Fruit fly (Drosophila melanogaster) whole organism, embryonic: ENCODE results near the gene CG7903.

ENCODE experiments used
- Asciz ChIP-seq: fragments of 200-800 bp; sonication (Bioruptor generic); optimal IDR thresholded peaks from 2 replicates; lab custom pipeline; 2017; ENCODE audit warnings: missing biosample characterization, mild to moderate bottlenecking, missing genetic modification characterization, missing genetic modification reagents
- CG1024 ChIP-seq: fragments of 200-800 bp; sonication (Bioruptor generic); IDR thresholded peaks from 2 replicates; pipeline ENCODE4 v1.3.6; 2022; ENCODE audit warnings: missing biosample characterization, missing genetic modification characterization
- CG10321 ChIP-seq: fragments of 200-800 bp; sonication (Bioruptor generic); IDR thresholded peaks from 2 replicates; pipeline ENCODE4 v1.3.6; 2022; ENCODE audit warnings: missing biosample characterization, missing genetic modification characterization
- CG10543 ChIP-seq: fragments of 200-800 bp; sonication (Bioruptor generic); optimal IDR thresholded peaks from 3 replicates; lab custom pipeline; 2017; ENCODE audit warnings: missing biosample characterization, mild to moderate bottlenecking, missing genetic modification characterization, moderate library complexity
- CG13424 ChIP-seq: fragments of 200-800 bp; sonication (Bioruptor generic); optimal IDR thresholded peaks from 2 replicates; lab custom pipeline; 2019; ENCODE audit warnings: missing biosample characterization, mild to moderate bottlenecking, missing genetic modification characterization, moderate library complexity
- CG13894 ChIP-seq: fragments of 200-800 bp; sonication (Bioruptor generic); optimal IDR thresholded peaks from 3 replicates; lab custom pipeline; 2018; ENCODE audit warnings: missing biosample characterization, mild to moderate bottlenecking, missing genetic modification characterization, moderate library complexity
- CG14860 ChIP-seq: fragments of 200-800 bp; sonication (Bioruptor generic); IDR thresholded peaks from 3 replicates; pipeline ENCODE4 v1.3.6; 2022; ENCODE audit warnings: missing biosample characterization, missing genetic modification characterization; ENCODE audit not compliant: partially characterized antibody
- CG15514 ChIP-seq: fragments of 200-800 bp; sonication (Bioruptor generic); optimal IDR thresholded peaks from 3 replicates; lab custom pipeline; 2017; ENCODE audit warnings: missing biosample characterization, missing genetic modification characterization, mild to moderate bottlenecking, moderate library complexity, missing genetic modification reagents
- CG1603 ChIP-seq: fragments of 200-800 bp; sonication (Bioruptor generic); optimal IDR thresholded peaks from 2 replicates; lab custom pipeline; 2019; ENCODE audit warnings: missing biosample characterization, mild to moderate bottlenecking, missing genetic modification characterization, moderate library complexity
- CG18476 ChIP-seq: fragments of 200-800 bp; sonication (Bioruptor generic); optimal IDR thresholded peaks from 2 replicates; lab custom pipeline; 2016; ENCODE audit warnings: missing biosample characterization, mild to moderate bottlenecking, missing genetic modification characterization
- CG31388 ChIP-seq: fragments of 200-800 bp; sonication (Bioruptor generic); optimal IDR thresholded peaks from 2 replicates; lab custom pipeline; 2016; ENCODE audit warnings: missing biosample characterization, missing genetic modification characterization
- CG32772 ChIP-seq: fragments of 200-800 bp; sonication (Bioruptor generic); IDR thresholded peaks from 2 replicates; pipeline ENCODE4 v1.3.6; 2022; ENCODE audit warnings: missing biosample characterization, missing genetic modification characterization
- CG3281 ChIP-seq: fragments of 200-800 bp; sonication (Bioruptor generic); optimal IDR thresholded peaks from 3 replicates; lab custom pipeline; 2017; ENCODE audit warnings: missing biosample characterization, mild to moderate bottlenecking, missing genetic modification characterization
- CG42726 ChIP-seq: fragments of 200-800 bp; sonication (Bioruptor generic); IDR thresholded peaks from 2 replicates; pipeline ENCODE4 v1.3.6; 2022; ENCODE audit warnings: missing biosample characterization, missing genetic modification characterization; ENCODE audit not compliant: partially characterized antibody
- CG4282 ChIP-seq: fragments of 200-800 bp; sonication (Bioruptor generic); optimal IDR thresholded peaks from 2 replicates; lab custom pipeline; 2016; ENCODE audit warnings: missing biosample characterization, missing genetic modification characterization
- CG4328 ChIP-seq: fragments of 200-800 bp; sonication (Bioruptor generic); optimal IDR thresholded peaks from 3 replicates; lab custom pipeline; 2017; ENCODE audit warnings: missing biosample characterization, missing genetic modification reagents, missing genetic modification characterization
- CG4730 ChIP-seq: fragments of 200-800 bp; sonication (Bioruptor generic); IDR thresholded peaks from 2 replicates; pipeline ENCODE4 v1.3.6; 2022; ENCODE audit warnings: missing biosample characterization, missing genetic modification characterization
- CG5953 ChIP-seq: fragments of 200-800 bp; sonication (Bioruptor generic); IDR thresholded peaks from 2 replicates; pipeline ENCODE4 v1.3.6; 2022; ENCODE audit warnings: missing biosample characterization, missing genetic modification characterization
- CG7271 ChIP-seq: fragments of 200-800 bp; sonication (Bioruptor generic); optimal IDR thresholded peaks from 2 replicates; lab custom pipeline; 2018; ENCODE audit warnings: missing biosample characterization, mild to moderate bottlenecking, missing genetic modification characterization, moderate library complexity
- CG9215 ChIP-seq: fragments of 200-800 bp; sonication (Bioruptor generic); IDR thresholded peaks from 2 replicates; pipeline ENCODE4 v1.3.6; 2022; ENCODE audit warnings: missing biosample characterization, missing genetic modification characterization
- CG9437 ChIP-seq: fragments of 200-800 bp; sonication (Bioruptor generic); optimal IDR thresholded peaks from 2 replicates; lab custom pipeline; 2018; ENCODE audit warnings: missing biosample characterization, mild to moderate bottlenecking, missing genetic modification characterization
- CrebB ChIP-seq: fragments of 200-800 bp; sonication (Bioruptor generic); optimal IDR thresholded peaks from 3 replicates; lab custom pipeline; 2018; ENCODE audit warnings: missing biosample characterization, mild to moderate bottlenecking, missing genetic modification characterization
- D ChIP-seq, 2 experiments: fragments of 200-800 bp in 1 of 2; fragments of >200 bp in 1 of 2; sonication (Bioruptor generic) in 1 of 2; optimal IDR thresholded peaks; 2 replicates in 1 of 2; 3 replicates in 1 of 2; lab custom pipeline; 2017; ENCODE audit warnings: mild to moderate bottlenecking in 1 of 2, missing biosample characterization in 1 of 2, missing genetic modification characterization in 1 of 2, missing genetic modification reagents in 1 of 2
- D19A ChIP-seq: fragments of 200-800 bp; optimal IDR thresholded peaks from 3 replicates; lab custom pipeline; 2019; ENCODE audit warnings: missing biosample characterization, mild to moderate bottlenecking, missing genetic modification characterization, moderate library complexity
- Elba2 ChIP-seq: fragments of 200-800 bp; sonication (Bioruptor generic); optimal IDR thresholded peaks from 3 replicates; lab custom pipeline; 2016; ENCODE audit warnings: missing biosample characterization, missing genetic modification characterization
- Ets97D ChIP-seq: fragments of 200-800 bp; sonication (Bioruptor generic); optimal IDR thresholded peaks from 3 replicates; lab custom pipeline; 2016; ENCODE audit warnings: missing biosample characterization, missing genetic modification characterization
- Fer3 ChIP-seq: fragments of 200-800 bp; sonication (Bioruptor generic); optimal IDR thresholded peaks from 2 replicates; lab custom pipeline; 2018; ENCODE audit warnings: missing biosample characterization, mild to moderate bottlenecking, missing genetic modification characterization, moderate library complexity
- Hmr ChIP-seq: fragments of 200-800 bp; sonication (Bioruptor generic); optimal IDR thresholded peaks from 3 replicates; lab custom pipeline; 2017; ENCODE audit warnings: mild to moderate bottlenecking, missing biosample characterization, missing genetic modification reagents, missing genetic modification characterization
- Meics ChIP-seq: fragments of 200-800 bp; sonication (Bioruptor generic); optimal IDR thresholded peaks from 2 replicates; lab custom pipeline; 2017; ENCODE audit warnings: missing biosample characterization, mild to moderate bottlenecking, missing genetic modification characterization
- Optix ChIP-seq: fragments of 200-800 bp; sonication (Bioruptor generic); IDR thresholded peaks from 3 replicates; pipeline ENCODE4 v1.3.6; 2022; ENCODE audit warnings: missing biosample characterization, missing genetic modification characterization
- Rfx ChIP-seq: fragments of 200-800 bp; sonication (Bioruptor generic); IDR thresholded peaks from 2 replicates; pipeline ENCODE4 v1.3.6; 2022; ENCODE audit warnings: missing biosample characterization, missing genetic modification characterization
- Sry-δ ChIP-seq: fragments of 200-800 bp; sonication (Bioruptor generic); optimal IDR thresholded peaks from 2 replicates; lab custom pipeline; 2016; ENCODE audit warnings: missing biosample characterization, missing genetic modification characterization
- ato ChIP-seq: fragments of 200-800 bp; sonication (Bioruptor generic); IDR thresholded peaks from 2 replicates; pipeline ENCODE4 v1.3.6; 2022; ENCODE audit warnings: missing biosample characterization, missing genetic modification characterization; ENCODE audit not compliant: partially characterized antibody
- dimm ChIP-seq: fragments of 200-800 bp; sonication (Bioruptor generic); IDR thresholded peaks from 2 replicates; pipeline ENCODE4 v1.3.6; 2022; ENCODE audit warnings: missing biosample characterization, missing genetic modification characterization
- fd96Cb ChIP-seq: fragments of 200-800 bp; sonication (Bioruptor generic); optimal IDR thresholded peaks from 2 replicates; lab custom pipeline; 2018; ENCODE audit warnings: missing biosample characterization, mild to moderate bottlenecking, missing genetic modification characterization, moderate library complexity
- ftz-f1 ChIP-seq: fragments of 200-800 bp; sonication (Bioruptor generic); optimal IDR thresholded peaks from 2 replicates; lab custom pipeline; 2016; ENCODE audit warnings: missing biosample characterization, missing genetic modification characterization
- fu2 ChIP-seq: fragments of 200-800 bp; sonication (Bioruptor generic); optimal IDR thresholded peaks from 2 replicates; lab custom pipeline; 2016; ENCODE audit warnings: missing biosample characterization, missing genetic modification characterization
- insv ChIP-seq, 2 experiments: fragments of 200-800 bp; sonication (Bioruptor generic); optimal IDR thresholded peaks; 3 replicates each; lab custom pipeline; 2016 to 2018; ENCODE audit warnings: missing biosample characterization in 2 of 2, missing genetic modification characterization in 2 of 2
- kah ChIP-seq: fragments of 200-800 bp; sonication (Bioruptor generic); optimal IDR thresholded peaks from 2 replicates; lab custom pipeline; 2018; ENCODE audit warnings: missing biosample characterization, mild to moderate bottlenecking, missing genetic modification characterization
- lilli ChIP-seq: fragments of 200-800 bp; sonication (Bioruptor generic); optimal IDR thresholded peaks from 3 replicates; lab custom pipeline; 2016; ENCODE audit warnings: missing biosample characterization, missing genetic modification characterization
- nau ChIP-seq: fragments of 200-800 bp; sonication (Bioruptor generic); optimal IDR thresholded peaks from 3 replicates; lab custom pipeline; 2017; ENCODE audit warnings: missing biosample characterization, mild to moderate bottlenecking, missing genetic modification characterization, missing genetic modification reagents
- org-1 ChIP-seq: fragments of 200-800 bp; sonication (Bioruptor generic); optimal IDR thresholded peaks from 2 replicates; lab custom pipeline; 2017; ENCODE audit warnings: missing biosample characterization, missing genetic modification characterization
- otp ChIP-seq: fragments of 200-800 bp; sonication (Bioruptor generic); IDR thresholded peaks from 3 replicates; pipeline ENCODE4, ENCODE4 v1.3.6; 2022; ENCODE audit warnings: missing biosample characterization, missing genetic modification characterization
- stwl ChIP-seq: fragments of 200-800 bp; sonication (Bioruptor generic); optimal IDR thresholded peaks from 3 replicates; lab custom pipeline; 2018; ENCODE audit warnings: missing biosample characterization, mild to moderate bottlenecking, missing genetic modification characterization, moderate library complexity
- sug ChIP-seq: fragments of 200-800 bp; optimal IDR thresholded peaks from 2 replicates; lab custom pipeline; 2019; ENCODE audit warnings: missing biosample characterization, mild to moderate bottlenecking, missing genetic modification characterization, moderate library complexity
- tap ChIP-seq: fragments of 200-800 bp; optimal IDR thresholded peaks from 3 replicates; lab custom pipeline; 2019; ENCODE audit warnings: missing biosample characterization, mild to moderate bottlenecking, missing genetic modification characterization, moderate library complexity
- vnd ChIP-seq: fragments of 200-800 bp; sonication (Bioruptor generic); IDR thresholded peaks from 3 replicates; pipeline ENCODE4 v1.3.6; 2022; ENCODE audit warnings: missing biosample characterization, missing genetic modification characterization; ENCODE audit not compliant: partially characterized antibody
- wor ChIP-seq: fragments of 200-800 bp; sonication (Bioruptor generic); IDR thresholded peaks from 2 replicates; pipeline ENCODE4 v1.3.6; 2022; ENCODE audit warnings: missing biosample characterization, missing genetic modification characterization

The CG7903 gene

dm6 chr3R:30021559-30022451 is 26.8 kb upstream of the CG7903 start, which contains the start of gene Mgat2 (continued):
- peak; percentile 77 for TF ChIP-seq vnd (GFP tag; lab: Robert Waterston, UW)
- peak; percentile 55 for TF ChIP-seq sug (tag; lab: Kevin White, UChicago)
- peak; percentile 13 for TF ChIP-seq CG7271 (tag; lab: Kevin White, UChicago)
- TF ChIP-seq CG13894 (tag; lab: Kevin White, UChicago), result peak; percentile 48
- peak; percentile 58 for TF ChIP-seq kah (GFP tag; lab: Kevin White, UChicago)
- TF ChIP-seq D (optimal IDR thresholded peaks at IDR 0.05; lab: Kevin White, UChicago), result no peak
- no peak for TF ChIP-seq D (GFP tag; optimal IDR thresholded peaks at IDR 0.05; lab: Kevin White, UChicago)
- peak; percentile 31 for TF ChIP-seq Hmr (GFP tag; lab: Kevin White, UChicago)
- no peak for TF ChIP-seq fd96Cb
- no peak for TF ChIP-seq Asciz
- TF ChIP-seq D19A (tag; lab: Kevin White, UChicago), result no peak
- peak; percentile 27 for TF ChIP-seq CG13424
- no peak for TF ChIP-seq insv (GFP tag; optimal IDR thresholded peaks at IDR 0.05; lab: Kevin White, UChicago)
- TF ChIP-seq Meics (GFP tag; lab: Kevin White, UChicago), result no peak
- peak; percentile 47 for TF ChIP-seq CrebB (tag; lab: Kevin White, UChicago)
- TF ChIP-seq otp (GFP tag; lab: Robert Waterston, UW), result no peak
- peak; percentile 71 for TF ChIP-seq CG14860
- no peak for TF ChIP-seq Elba2 (GFP tag; lab: Kevin White, UChicago)
- TF ChIP-seq CG9215 (GFP tag; lab: Robert Waterston, UW), result no peak
- no peak for TF ChIP-seq ftz-f1 (GFP tag; lab: Kevin White, UChicago)
- no peak for TF ChIP-seq CG32772 (GFP tag; lab: Robert Waterston, UW)
- peak; percentile 44 for TF ChIP-seq CG1603 (tag; lab: Kevin White, UChicago)
- TF ChIP-seq nau (GFP tag; lab: Kevin White, UChicago), result no peak
- TF ChIP-seq CG4328 (GFP tag; lab: Kevin White, UChicago), result peak; percentile 9
- peak; percentile 30; the same call in 1 of the 3 replicates for TF ChIP-seq Optix (GFP tag; lab: Robert Waterston, UW)
- TF ChIP-seq fu2 (GFP tag; lab: Kevin White, UChicago), result no peak
- TF ChIP-seq Sry-δ, result no peak
- no peak for TF ChIP-seq org-1 (GFP tag; lab: Kevin White, UChicago)
- no peak for TF ChIP-seq CG4730
- no peak for TF ChIP-seq dimm (GFP tag; lab: Robert Waterston, UW)
- TF ChIP-seq CG42726, result peak; percentile 22; the same call in 1 of the 2 replicates
- TF ChIP-seq wor (GFP tag; lab: Robert Waterston, UW), result no peak
- no peak for TF ChIP-seq CG5953
- peak; percentile 39 for TF ChIP-seq stwl
- TF ChIP-seq Ets97D (GFP tag; lab: Kevin White, UChicago), result no peak
- no peak for TF ChIP-seq lilli (GFP tag; lab: Kevin White, UChicago)
- TF ChIP-seq ato (GFP tag; lab: Robert Waterston, UW), result peak; percentile 64; the same call in 1 of the 2 replicates
- TF ChIP-seq CG9437, result no peak
- TF ChIP-seq CG18476 (GFP tag; lab: Kevin White, UChicago), result no peak
- peak; percentile 65 for TF ChIP-seq tap (tag; lab: Kevin White, UChicago)
- TF ChIP-seq CG10543 (GFP tag; lab: Kevin White, UChicago), result peak; percentile 77
- peak; percentile 15 for TF ChIP-seq Fer3 (tag; lab: Kevin White, UChicago)
- no peak for TF ChIP-seq CG15514 (GFP tag; lab: Kevin White, UChicago)
- TF ChIP-seq CG3281 (GFP tag; lab: Kevin White, UChicago), result no peak
- no peak for TF ChIP-seq CG4282 (GFP tag; lab: Kevin White, UChicago)
- no peak; the same call in 1 of the 2 replicates for TF ChIP-seq CG1024 (GFP tag; lab: Robert Waterston, UW)
- peak; percentile 37; the same call in 1 of the 2 replicates for TF ChIP-seq Rfx (GFP tag; lab: Robert Waterston, UW)
- peak; percentile 72 for TF ChIP-seq CG10321 (GFP tag; lab: Robert Waterston, UW)
- TF ChIP-seq CG31388 (GFP tag; lab: Kevin White, UChicago), result no peak
